Worm (Caenorhabditis elegans) whole organism, mixed stage, embryonic: ENCODE data around the gene F01D5.6.

Experiments
- bed-3 ChIP-seq: fragments of 200-800 bp; sonication (Bioruptor generic); optimal IDR thresholded peaks from 3 replicates; lab custom pipeline; 2018; ENCODE audit warnings: mild to moderate bottlenecking, missing genetic modification characterization, moderate library complexity, missing compliant biosample characterization
- drap-1 ChIP-seq: fragments of 200-800 bp; sonication (Bioruptor generic); optimal IDR thresholded peaks from 3 replicates; lab custom pipeline; 2018; ENCODE audit warnings: mild to moderate bottlenecking, missing genetic modification characterization, missing compliant biosample characterization
- elt-3 ChIP-seq: fragments of 150-350 bp; optimal IDR thresholded peaks from 2 replicates; lab custom pipeline; 2014; ENCODE audit warnings: missing biosample characterization, missing genetic modification characterization
- hlh-1 ChIP-seq: fragments of 150-350 bp; optimal IDR thresholded peaks from 2 replicates; lab custom pipeline; 2014; ENCODE audit warnings: missing biosample characterization, missing genetic modification reagents, missing genetic modification characterization
- lin-13 ChIP-seq: fragments of 150-350 bp; optimal IDR thresholded peaks from 2 replicates; lab custom pipeline; 2014; ENCODE audit warnings: missing biosample characterization, missing genetic modification characterization
- lsy-2 ChIP-seq: fragments of 150-350 bp; optimal IDR thresholded peaks from 2 replicates; lab custom pipeline; 2014; ENCODE audit warnings: missing biosample characterization, missing genetic modification characterization
- nhr-237 ChIP-seq: fragments of 150-350 bp; optimal IDR thresholded peaks from 2 replicates; lab custom pipeline; 2014; ENCODE audit warnings: missing biosample characterization, missing genetic modification characterization
- nhr-76 ChIP-seq: sonication (generic microtip); optimal IDR thresholded peaks from 2 replicates; lab custom pipeline; 2017; ENCODE audit warnings: missing biosample characterization, missing genetic modification characterization
- snpc-4 ChIP-seq: fragments of 150-350 bp; optimal IDR thresholded peaks from 2 replicates; lab custom pipeline; 2014; ENCODE audit warnings: missing biosample characterization, missing genetic modification characterization

DNA sequence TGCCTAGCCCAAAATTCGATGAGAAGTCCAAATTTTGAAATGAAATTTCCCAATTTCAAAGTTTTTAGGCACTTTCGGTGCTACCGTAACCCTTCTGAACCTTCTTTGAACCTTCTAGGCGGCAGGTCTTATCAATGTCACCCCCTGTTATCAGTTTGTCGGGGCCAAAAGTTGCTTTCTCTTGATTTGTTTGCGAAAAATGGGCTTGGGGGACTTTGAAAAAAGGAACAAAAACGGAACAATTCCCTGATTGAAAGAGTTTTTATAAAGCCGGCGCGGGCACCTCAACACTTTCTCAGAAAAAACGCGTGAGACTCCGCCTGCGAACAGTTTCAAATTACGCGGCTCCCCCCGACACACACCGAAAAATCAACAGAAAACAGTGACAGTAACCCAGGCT lies 46.8 kb downstream of the F01D5.6 start:
- TF ChIP-seq bed-3 (no peak), drap-1 (GFP tag; lab: Kevin White, UChicago) (no peak), elt-3 (tag; lab: Kevin White, UChicago) (no peak), snpc-4 (no peak), hlh-1 (no peak), nhr-237 (tag; lab: Kevin White, UChicago) (no peak), lsy-2 (tag; lab: Kevin White, UChicago) (no peak), nhr-76 (tag; lab: Kevin White, UChicago) (no peak), lin-13 (tag; lab: Kevin White, UChicago) (no peak)
